Fruit fly (Drosophila melanogaster) whole organism, embryonic: Measurements from ENCODE around the gene CG15528.

Experiments used
- Aef1 ChIP-seq: fragments of 200-800 bp; sonication (Bioruptor generic); IDR thresholded peaks from 3 replicates; pipeline ENCODE4 v1.3.6; 2022; ENCODE audit warnings: missing biosample characterization, missing genetic modification characterization
- CG11696 ChIP-seq: fragments of 200-800 bp; sonication (Bioruptor generic); IDR thresholded peaks from 2 replicates; pipeline ENCODE4 v1.3.6; 2022; ENCODE audit warnings: missing biosample characterization, missing genetic modification characterization
- CG12769 ChIP-seq: fragments of 200-800 bp; sonication (Bioruptor generic); optimal IDR thresholded peaks from 2 replicates; lab custom pipeline; 2019; ENCODE audit warnings: missing biosample characterization, mild to moderate bottlenecking, missing genetic modification characterization, moderate library complexity
- CG14050 ChIP-seq: fragments of 200-800 bp; sonication (Bioruptor generic); IDR thresholded peaks from 3 replicates; pipeline ENCODE4 v1.3.6; 2022; ENCODE audit warnings: missing biosample characterization, missing genetic modification characterization
- CG30020 ChIP-seq: fragments of 200-800 bp; optimal IDR thresholded peaks from 2 replicates; lab custom pipeline; 2019; ENCODE audit warnings: missing biosample characterization, mild to moderate bottlenecking, missing genetic modification characterization, moderate library complexity
- CG30403 ChIP-seq: fragments of 200-800 bp; sonication (Bioruptor generic); optimal IDR thresholded peaks from 3 replicates; lab custom pipeline; 2016; ENCODE audit warnings: missing biosample characterization, missing genetic modification characterization
- CG3163 ChIP-seq: fragments of 200-800 bp; sonication (Bioruptor generic); optimal IDR thresholded peaks from 3 replicates; lab custom pipeline; 2016; ENCODE audit warnings: missing biosample characterization, missing genetic modification characterization
- CG4424 ChIP-seq: fragments of 200-800 bp; sonication (Bioruptor generic); optimal IDR thresholded peaks from 3 replicates; lab custom pipeline; 2016; ENCODE audit warnings: missing biosample characterization, missing genetic modification characterization
- CG6254 ChIP-seq: fragments of 200-800 bp; sonication (Bioruptor generic); optimal IDR thresholded peaks from 3 replicates; lab custom pipeline; 2017; ENCODE audit warnings: mild to moderate bottlenecking, missing biosample characterization, missing genetic modification reagents, missing genetic modification characterization
- CG6791 ChIP-seq: fragments of 200-800 bp; sonication (Bioruptor generic); IDR thresholded peaks from 3 replicates; pipeline ENCODE4 v1.3.6; 2022; ENCODE audit warnings: missing biosample characterization, missing genetic modification characterization; ENCODE audit not compliant: partially characterized antibody
- CG6854 ChIP-seq: fragments of 200-800 bp; sonication (Bioruptor generic); optimal IDR thresholded peaks from 3 replicates; lab custom pipeline; 2017; ENCODE audit warnings: missing biosample characterization, mild to moderate bottlenecking, missing genetic modification characterization
- CkIIα-i1 ChIP-seq: fragments of 200-800 bp; sonication (Bioruptor generic); IDR thresholded peaks from 2 replicates; pipeline ENCODE4 v1.3.6; 2022; ENCODE audit warnings: missing biosample characterization, missing genetic modification characterization
- CrebB ChIP-seq: fragments of 200-800 bp; sonication (Bioruptor generic); optimal IDR thresholded peaks from 3 replicates; lab custom pipeline; 2018; ENCODE audit warnings: missing biosample characterization, mild to moderate bottlenecking, missing genetic modification characterization
- Dad ChIP-seq: fragments of 200-800 bp; sonication (Bioruptor generic); optimal IDR thresholded peaks from 3 replicates; lab custom pipeline; 2016; ENCODE audit warnings: missing biosample characterization, missing genetic modification characterization
- Dek ChIP-seq: fragments of 200-800 bp; sonication (Bioruptor generic); optimal IDR thresholded peaks from 3 replicates; lab custom pipeline; 2019; ENCODE audit warnings: missing biosample characterization, mild to moderate bottlenecking, missing genetic modification characterization, moderate library complexity
- Dfd ChIP-seq, 2 experiments: fragments of >200 bp; optimal IDR thresholded peaks; 2 replicates each; lab custom pipeline; 2017; ENCODE audit warnings: missing biosample characterization in 2 of 2, missing genetic modification characterization in 2 of 2
- Drgx ChIP-seq: fragments of 200-800 bp; sonication (Bioruptor generic); IDR thresholded peaks from 2 replicates; pipeline ENCODE4 v1.3.6; 2022; ENCODE audit warnings: missing biosample characterization, missing genetic modification characterization
- Eip74EF ChIP-seq, 2 experiments: fragments of 200-800 bp in 1 of 2; fragments of >200 bp in 1 of 2; sonication (Bioruptor generic) in 1 of 2; optimal IDR thresholded peaks; 2 replicates each; lab custom pipeline; 2017 to 2019; ENCODE audit warnings: missing biosample characterization in 2 of 2, missing genetic modification characterization in 2 of 2, mild to moderate bottlenecking in 1 of 2, moderate library complexity in 1 of 2
- Ets65A ChIP-seq: fragments of 200-800 bp; sonication (Bioruptor generic); peaks from one replicate; lab custom pipeline; 2016; ENCODE audit warnings: missing biosample characterization, missing genetic modification characterization
- HLHmδ ChIP-seq: fragments of 200-800 bp; sonication (Bioruptor generic); optimal IDR thresholded peaks from 2 replicates; lab custom pipeline; 2018; ENCODE audit warnings: missing biosample characterization, mild to moderate bottlenecking, missing genetic modification characterization, moderate library complexity
- Hey ChIP-seq: fragments of 200-800 bp; sonication (Bioruptor generic); optimal IDR thresholded peaks from 3 replicates; lab custom pipeline; 2018; ENCODE audit warnings: missing biosample characterization, mild to moderate bottlenecking, missing genetic modification characterization
- Kr ChIP-seq: fragments of 200-800 bp; sonication (Bioruptor generic); optimal IDR thresholded peaks from 2 replicates; lab custom pipeline; 2017; ENCODE audit warnings: missing biosample characterization, mild to moderate bottlenecking, missing genetic modification characterization
- NC2β ChIP-seq: fragments of 200-800 bp; sonication (Bioruptor generic); optimal IDR thresholded peaks from 2 replicates; lab custom pipeline; 2016; ENCODE audit warnings: missing biosample characterization, missing genetic modification characterization
- PHDP ChIP-seq: fragments of 200-800 bp; sonication (Bioruptor generic); optimal IDR thresholded peaks from 3 replicates; lab custom pipeline; 2018; ENCODE audit warnings: missing biosample characterization, mild to moderate bottlenecking, missing genetic modification characterization, moderate library complexity
- Pdp1 ChIP-seq, 2 experiments: fragments of 200-800 bp; sonication (Bioruptor generic); optimal IDR thresholded peaks; 3 replicates each; lab custom pipeline; 2016; ENCODE audit warnings: missing biosample characterization in 2 of 2, missing genetic modification characterization in 2 of 2, mild to moderate bottlenecking in 1 of 2, moderate library complexity in 1 of 2
- Rfx ChIP-seq: fragments of 200-800 bp; sonication (Bioruptor generic); IDR thresholded peaks from 2 replicates; pipeline ENCODE4 v1.3.6; 2022; ENCODE audit warnings: missing biosample characterization, missing genetic modification characterization
- ap ChIP-seq: fragments of 200-800 bp; sonication (Bioruptor generic); IDR thresholded peaks from 2 replicates; pipeline ENCODE4 v1.3.6; 2022; ENCODE audit warnings: missing biosample characterization, missing genetic modification characterization
- bsh ChIP-seq, 2 experiments: fragments of 200-800 bp; sonication (Bioruptor generic); optimal IDR thresholded peaks; 2 replicates each; lab custom pipeline; 2017 to 2018; ENCODE audit warnings: mild to moderate bottlenecking in 2 of 2, missing biosample characterization in 2 of 2, missing genetic modification characterization in 2 of 2, moderate library complexity in 1 of 2
- caup ChIP-seq: fragments of 200-800 bp; sonication (Bioruptor generic); optimal IDR thresholded peaks from 3 replicates; lab custom pipeline; 2017; ENCODE audit warnings: missing biosample characterization, mild to moderate bottlenecking, missing genetic modification characterization, moderate library complexity; ENCODE audit not compliant: severe bottlenecking
- ci ChIP-seq: fragments of 200-800 bp; sonication (Bioruptor generic); IDR thresholded peaks from 3 replicates; pipeline ENCODE4 v1.3.6; 2022; ENCODE audit warnings: missing biosample characterization, missing genetic modification characterization
- croc ChIP-seq: fragments of 200-800 bp; sonication (Bioruptor generic); conservative IDR thresholded peaks from 3 replicates; pipeline ENCODE4 v1.3.6; 2022; ENCODE audit warnings: missing biosample characterization, missing genetic modification characterization
- dan ChIP-seq: fragments of 200-800 bp; sonication (Bioruptor generic); IDR thresholded peaks from 2 replicates; pipeline ENCODE4 v1.3.6; 2022; ENCODE audit warnings: missing biosample characterization, missing genetic modification characterization
- dimm ChIP-seq: fragments of 200-800 bp; sonication (Bioruptor generic); IDR thresholded peaks from 2 replicates; pipeline ENCODE4 v1.3.6; 2022; ENCODE audit warnings: missing biosample characterization, missing genetic modification characterization
- fd3F ChIP-seq: fragments of 200-800 bp; sonication (Bioruptor generic); optimal IDR thresholded peaks from 2 replicates; lab custom pipeline; 2018; ENCODE audit warnings: missing biosample characterization, mild to moderate bottlenecking, missing genetic modification characterization, moderate library complexity
- grau ChIP-seq: fragments of 200-800 bp; optimal IDR thresholded peaks from 3 replicates; lab custom pipeline; 2019; ENCODE audit warnings: missing biosample characterization, mild to moderate bottlenecking, missing genetic modification characterization, moderate library complexity
- hbn ChIP-seq: fragments of 200-800 bp; sonication (Bioruptor generic); IDR thresholded peaks from 2 replicates; pipeline ENCODE4 v1.3.6; 2022; ENCODE audit warnings: missing biosample characterization, missing genetic modification characterization; ENCODE audit not compliant: partially characterized antibody
- ind ChIP-seq: fragments of 200-800 bp; sonication (Bioruptor generic); optimal IDR thresholded peaks from 3 replicates; lab custom pipeline; 2016; ENCODE audit warnings: missing biosample characterization, missing genetic modification characterization
- jigr1 ChIP-seq: fragments of 200-800 bp; sonication (Bioruptor generic); IDR thresholded peaks from 3 replicates; pipeline ENCODE4 v1.3.6; 2022; ENCODE audit warnings: missing biosample characterization, missing genetic modification characterization
- lola ChIP-seq, 3 experiments: fragments of >200 bp in 2 of 3; fragments of 200-800 bp in 1 of 3; sonication (Bioruptor generic) in 1 of 3; optimal IDR thresholded peaks; 2 replicates each; lab custom pipeline; 2017 to 2019; ENCODE audit warnings: missing biosample characterization in 3 of 3, missing genetic modification characterization in 3 of 3, mild to moderate bottlenecking in 1 of 3, moderate library complexity in 1 of 3
- mam ChIP-seq: fragments of 200-800 bp; sonication (Bioruptor generic); optimal IDR thresholded peaks from 3 replicates; lab custom pipeline; 2016; ENCODE audit warnings: missing biosample characterization, missing genetic modification characterization
- nom ChIP-seq: fragments of 200-800 bp; sonication (Bioruptor generic); optimal IDR thresholded peaks from 2 replicates; lab custom pipeline; 2017; ENCODE audit warnings: missing biosample characterization, missing genetic modification characterization, mild to moderate bottlenecking, moderate library complexity, missing genetic modification reagents
- ranshi ChIP-seq: fragments of 200-800 bp; sonication (Bioruptor generic); IDR thresholded peaks from 2 replicates; pipeline ENCODE4 v1.3.6; 2022; ENCODE audit warnings: missing biosample characterization, missing genetic modification characterization
- sens ChIP-seq: fragments of 200-800 bp; sonication (Bioruptor generic); peaks from one replicate; lab custom pipeline; 2016; ENCODE audit warnings: missing biosample characterization, missing genetic modification characterization
- slou ChIP-seq: fragments of 200-800 bp; sonication (Bioruptor generic); optimal IDR thresholded peaks from 3 replicates; lab custom pipeline; 2016; ENCODE audit warnings: missing biosample characterization, missing genetic modification characterization
- sug ChIP-seq: fragments of 200-800 bp; optimal IDR thresholded peaks from 2 replicates; lab custom pipeline; 2019; ENCODE audit warnings: missing biosample characterization, mild to moderate bottlenecking, missing genetic modification characterization, moderate library complexity
- tx ChIP-seq: fragments of 200-800 bp; sonication (Bioruptor generic); optimal IDR thresholded peaks from 2 replicates; lab custom pipeline; 2016; ENCODE audit warnings: missing biosample characterization, missing genetic modification characterization
- unpg ChIP-seq: fragments of 200-800 bp; sonication (Bioruptor generic); optimal IDR thresholded peaks from 3 replicates; lab custom pipeline; 2018; ENCODE audit warnings: missing biosample characterization, mild to moderate bottlenecking, missing genetic modification characterization, moderate library complexity

The CG15528 gene

dm6 chr3R:30014480-30014879 is 37.4 kb downstream of the CG15528 start:
- TF ChIP-seq Aef1 (GFP tag; lab: Robert Waterston, UW), result no peak
- TF ChIP-seq CG14050, result no peak
- no peak for TF ChIP-seq PHDP (tag; lab: Kevin White, UChicago)
- no peak for TF ChIP-seq CG6254 (GFP tag; lab: Kevin White, UChicago)
- no peak for TF ChIP-seq jigr1 (GFP tag; lab: Robert Waterston, UW)
- TF ChIP-seq dan (GFP tag; lab: Robert Waterston, UW), result no peak
- TF ChIP-seq Pdp1 (GFP tag; optimal IDR thresholded peaks at IDR 0.05; lab: Kevin White, UChicago), result peak in 1 of 2 experiments; percentile 91
- no peak for TF ChIP-seq unpg
- TF ChIP-seq CrebB (tag; lab: Kevin White, UChicago), result no peak
- no peak for TF ChIP-seq NC2β (GFP tag; lab: Kevin White, UChicago)
- peak; percentile 21; the same call in 1 of the 3 replicates for TF ChIP-seq ci (GFP tag; lab: Robert Waterston, UW)
- TF ChIP-seq fd3F (GFP tag; lab: Kevin White, UChicago), result no peak
- no peak for TF ChIP-seq ap
- peak; percentile 31 for TF ChIP-seq sug
- 0 out of 3 replicates have a peak, but pooled peaks have one; percentile 8 for TF ChIP-seq CG6791 (GFP tag; lab: Robert Waterston, UW)

- peak in 1 of 2 experiments; percentile 67 for TF ChIP-seq bsh (GFP tag; optimal IDR thresholded peaks at IDR 0.05; lab: Kevin White, UChicago)
- TF ChIP-seq ind (GFP tag; lab: Kevin White, UChicago), result no peak
- no peak for TF ChIP-seq HLHmδ (GFP tag; lab: Kevin White, UChicago)
- TF ChIP-seq Kr, result no peak
- TF ChIP-seq Ets65A (GFP tag; lab: Kevin White, UChicago), result peak; percentile 40
- no peak for TF ChIP-seq dimm (GFP tag; lab: Robert Waterston, UW)
- no peak for TF ChIP-seq Dad (GFP tag; lab: Kevin White, UChicago)
- TF ChIP-seq CG4424, result no peak
- peak; percentile 66 for TF ChIP-seq Drgx
- peak; percentile 33 for TF ChIP-seq sens
- TF ChIP-seq nom (GFP tag; lab: Kevin White, UChicago), result peak; percentile 98
- TF ChIP-seq ranshi, result no peak
- no peak for TF ChIP-seq CG30020 (tag; lab: Kevin White, UChicago)
- TF ChIP-seq tx (GFP tag; lab: Kevin White, UChicago), result no peak
- TF ChIP-seq, all 482 proteins: peak for 5
Measured at dm6 chr3R:30013909-30014308, 38.0 kb downstream of the CG15528 start.

- TF ChIP-seq lola (GFP tag; optimal IDR thresholded peaks at IDR 0.05; lab: Kevin White, UChicago) (no peak), mam (GFP tag; lab: Kevin White, UChicago) (peak; percentile 60), CG30403 (GFP tag; lab: Kevin White, UChicago) (no peak), CG11696 (no peak), croc (GFP tag; lab: Robert Waterston, UW) (no peak), Eip74EF (GFP tag; optimal IDR thresholded peaks at IDR 0.05; lab: Kevin White, UChicago) (no peak), Dek (tag; lab: Kevin White, UChicago) (peak; percentile 20), hbn (no peak), slou (GFP tag; lab: Kevin White, UChicago) (no peak), Rfx (GFP tag; lab: Robert Waterston, UW) (peak; percentile 65), CG3163 (GFP tag; lab: Kevin White, UChicago) (no peak), sens (peak; percentile 59), CG6854 (GFP tag; lab: Kevin White, UChicago) (no peak), Hey (no peak), caup (GFP tag; lab: Kevin White, UChicago) (peak; percentile 7), Dfd (GFP tag; optimal IDR thresholded peaks at IDR 0.05; lab: Kevin White, UChicago) (no peak), CkIIα-i1 (GFP tag; lab: Robert Waterston, UW) (no peak), CG12769 (tag; lab: Kevin White, UChicago) (no peak), grau (tag; lab: Kevin White, UChicago) (peak; percentile 80)
Measured at dm6 chr3R:30012602-30013489, 39.1 kb downstream of the CG15528 start.
